Worm (Caenorhabditis elegans) whole organism, midembryonic: Measurements from ENCODE around the gene F52E1.5.

ENCODE experiments used
- T22C8.4 ChIP-seq: fragments of 200-800 bp; sonication (Bioruptor generic); IDR thresholded peaks from 2 replicates; pipeline ENCODE4 v1.3.6; 2022; ENCODE audit warnings: missing genetic modification characterization, missing compliant biosample characterization
- cog-1 ChIP-seq: sonication (generic microtip); optimal IDR thresholded peaks from 2 replicates; lab custom pipeline; 2016; ENCODE audit warnings: missing genetic modification characterization, missing compliant biosample characterization
- flt-1 ChIP-seq: fragments of 200-800 bp; sonication (Bioruptor generic); IDR thresholded peaks from 2 replicates; pipeline ENCODE4 v1.3.6; 2022; ENCODE audit warnings: missing genetic modification characterization, missing compliant biosample characterization
- klf-2 ChIP-seq: fragments of 200-800 bp; sonication (Bioruptor generic); conservative IDR thresholded peaks from 2 replicates; pipeline ENCODE4 v1.3.6; 2022; ENCODE audit warnings: missing genetic modification reagents, missing genetic modification characterization, missing compliant biosample characterization
- med-1 ChIP-seq: sonication (generic microtip); optimal IDR thresholded peaks from 2 replicates; lab custom pipeline; 2017; ENCODE audit warnings: missing genetic modification characterization, mild to moderate bottlenecking, missing compliant biosample characterization, antibody characterized with exemption, missing genetic modification reagents; ENCODE audit not compliant: insufficient read depth
- ref-1 ChIP-seq: fragments of 200-800 bp; sonication (Bioruptor generic); conservative IDR thresholded peaks from 2 replicates; pipeline ENCODE4 v1.3.6; 2022; ENCODE audit warnings: missing genetic modification reagents, missing genetic modification characterization, missing compliant biosample characterization
- tab-1 ChIP-seq: fragments of 200-800 bp; sonication (Bioruptor generic); IDR thresholded peaks from 2 replicates; pipeline ENCODE4 v1.3.6; 2022; ENCODE audit warnings: missing genetic modification characterization, missing compliant biosample characterization
- ztf-23 ChIP-seq: fragments of 200-800 bp; sonication (Bioruptor generic); IDR thresholded peaks from 2 replicates; pipeline ENCODE4 v1.3.6; 2022; ENCODE audit warnings: missing genetic modification reagents, missing genetic modification characterization, missing compliant biosample characterization
- ztf-29 ChIP-seq: fragments of 200-800 bp; sonication (Bioruptor generic); IDR thresholded peaks from 2 replicates; pipeline ENCODE4 v1.3.6; 2022; ENCODE audit warnings: missing genetic modification reagents, missing genetic modification characterization, missing compliant biosample characterization

Gene F52E1.5

DNA sequence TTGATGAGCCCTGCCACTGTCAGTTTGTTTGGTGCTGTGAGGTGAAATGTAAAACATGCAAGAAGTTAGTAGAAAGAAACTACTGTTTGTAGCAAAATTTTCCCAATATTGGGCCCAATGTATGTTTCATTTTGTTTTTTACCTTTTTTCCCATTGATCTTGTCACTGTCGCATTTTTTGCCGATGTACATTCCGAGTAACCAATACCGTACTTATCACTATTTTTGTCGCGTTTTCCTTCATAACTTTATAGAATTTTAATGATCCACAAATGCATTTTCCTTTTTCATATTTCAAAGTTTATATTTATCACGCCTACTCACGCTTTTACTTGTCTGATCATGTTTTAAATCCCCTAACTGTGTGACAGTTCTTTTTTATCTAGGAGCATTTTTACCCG lies 21.6 kb upstream of the F52E1.5 start:
- no peak for TF ChIP-seq klf-2 (GFP tag; lab: Robert Waterston, UW)

DNA sequence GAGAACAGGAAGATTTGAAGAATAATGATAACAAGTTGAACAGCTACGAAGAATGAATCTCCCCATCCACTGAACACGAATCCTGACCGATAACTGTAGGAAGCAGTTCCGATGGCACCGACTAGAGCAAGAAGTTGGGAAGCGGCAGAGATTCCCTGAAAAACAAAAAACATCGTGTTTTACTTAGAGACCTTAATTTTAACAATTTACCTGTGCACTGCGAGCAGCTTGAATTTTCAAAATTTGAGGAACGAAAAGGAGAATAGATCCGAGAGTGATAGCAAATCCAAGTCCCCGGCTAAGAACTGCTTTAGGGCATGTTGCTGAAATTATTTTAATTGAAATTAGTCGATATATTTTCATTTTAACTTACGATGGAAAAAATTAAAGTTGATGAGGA lies 20.6 kb upstream of the F52E1.5 start:
- TF ChIP-seq med-1 = no peak
- TF ChIP-seq ztf-23 = no peak
- no peak for TF ChIP-seq klf-2 (GFP tag; lab: Robert Waterston, UW)
- no peak for TF ChIP-seq tab-1 (GFP tag; lab: Robert Waterston, UW)
- TF ChIP-seq ref-1 (GFP tag; lab: Robert Waterston, UW) = no peak
- TF ChIP-seq T22C8.4 (GFP tag; lab: Robert Waterston, UW) = no peak
- no peak for TF ChIP-seq cog-1 (tag; lab: Kevin White, UChicago)
- TF ChIP-seq ztf-29 (GFP tag; lab: Robert Waterston, UW) = no peak
- no peak for TF ChIP-seq flt-1

DNA sequence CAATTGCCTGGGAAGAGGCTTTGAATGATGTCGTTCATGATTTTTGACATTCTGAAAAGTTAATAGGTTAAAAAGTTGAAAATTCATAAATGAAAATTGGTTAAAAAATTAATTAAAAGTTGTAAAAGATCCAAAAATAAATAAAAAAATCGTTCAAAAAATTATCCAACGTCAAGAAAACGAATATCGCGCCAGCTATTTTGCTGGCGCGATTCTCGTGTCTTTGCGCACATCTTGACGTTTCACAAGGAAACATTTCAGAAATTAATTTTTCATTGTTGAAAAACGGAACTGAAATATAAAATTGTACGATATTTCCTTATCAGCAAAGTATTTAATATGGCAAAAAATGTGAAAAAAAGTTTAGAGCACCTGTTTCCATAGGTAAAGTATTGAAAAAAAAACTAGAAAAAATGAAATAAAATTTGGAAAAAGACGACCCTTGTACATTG lies 20.2 kb upstream of the F52E1.5 start, which contains the start of gene mpdu-1:
mpdu-1 (minus strand) TSS at position 51 of the 452 bp plus-strand sequence.
- TF ChIP-seq klf-2 (GFP tag; lab: Robert Waterston, UW) (no peak), tab-1 (GFP tag; lab: Robert Waterston, UW) (no peak), flt-1 (0 out of 2 replicates have a peak, but pooled peaks have one; percentile 39)

DNA sequence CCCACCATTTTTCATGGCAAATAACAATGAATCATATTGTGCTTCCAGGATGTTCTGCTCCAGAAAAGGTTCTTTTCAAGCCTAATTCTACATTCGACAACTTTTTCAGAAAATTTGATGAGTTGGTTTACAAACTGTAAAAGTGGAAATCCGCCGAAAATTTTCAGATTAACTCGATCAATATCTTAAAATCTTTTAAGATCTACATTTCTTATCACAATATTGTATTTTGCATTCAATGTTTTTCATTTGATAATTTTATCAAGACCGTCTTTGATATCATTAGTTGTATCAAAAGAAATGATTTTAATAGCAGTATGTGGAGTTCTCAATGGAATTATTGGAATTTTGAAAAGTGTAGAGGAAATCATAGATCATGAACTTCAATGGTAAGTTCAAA lies 19.5 kb upstream of the F52E1.5 start, which contains the start of gene F38E1.6:
F38E1.6 (plus strand) TSS at position 301 of the 400 bp plus-strand sequence.
- TF ChIP-seq ref-1 (GFP tag; lab: Robert Waterston, UW) (no peak), ztf-29 (GFP tag; lab: Robert Waterston, UW) (no peak), klf-2 (GFP tag; lab: Robert Waterston, UW) (no peak), med-1 (no peak), flt-1 (no peak), tab-1 (GFP tag; lab: Robert Waterston, UW) (no peak), cog-1 (tag; lab: Kevin White, UChicago) (no peak), T22C8.4 (GFP tag; lab: Robert Waterston, UW) (no peak), ztf-23 (no peak)

DNA sequence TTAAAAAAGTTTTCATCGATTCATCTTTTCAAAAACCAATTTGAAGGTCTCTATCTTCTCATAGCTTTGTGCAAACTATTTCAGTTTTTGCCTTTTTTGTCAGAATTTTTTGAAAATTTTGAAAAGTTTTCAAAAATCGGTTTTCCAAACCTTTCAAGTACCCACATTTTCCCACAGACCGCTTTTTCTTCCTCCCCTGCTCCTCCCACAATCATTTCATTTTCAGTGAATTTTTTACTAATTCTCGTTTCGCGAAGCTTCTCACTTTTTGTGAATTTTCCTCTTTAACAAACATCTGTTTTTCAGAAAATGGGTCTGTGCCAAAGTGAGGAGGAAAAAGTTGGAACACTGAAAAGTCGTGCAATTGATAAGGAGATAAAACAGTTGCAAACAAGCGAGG lies 8.6 kb upstream of the F52E1.5 start, which contains the start of gene gpa-2:
gpa-2 (plus strand) TSS at position 301 of the 400 bp plus-strand sequence.
- no peak for TF ChIP-seq ztf-29 (GFP tag; lab: Robert Waterston, UW)
- no peak for TF ChIP-seq med-1
- TF ChIP-seq flt-1 = no peak

DNA sequence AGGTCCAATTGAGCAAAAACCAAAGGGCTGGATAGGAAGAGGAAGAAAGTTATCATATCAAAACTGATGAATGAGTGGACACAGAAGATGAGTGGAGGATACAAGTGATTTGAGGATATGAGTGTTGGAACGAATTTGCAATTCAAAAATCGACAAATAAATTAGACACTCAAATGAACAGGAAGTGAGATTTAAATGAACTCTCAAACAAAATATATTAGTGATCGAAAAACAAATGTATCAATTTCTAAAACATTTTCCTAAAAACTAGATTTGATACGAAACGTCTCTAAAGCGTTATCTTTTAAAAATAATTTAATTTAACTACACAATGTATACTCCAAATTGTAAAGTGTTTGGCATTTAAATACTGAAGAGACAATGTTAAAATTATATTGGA lies 3.9 kb upstream of the F52E1.5 start, which contains the start of gene F38E1.10:
F38E1.10 (minus strand) TSS at position 101 of the 400 bp plus-strand sequence.
- no peak for TF ChIP-seq klf-2 (GFP tag; lab: Robert Waterston, UW)
- TF ChIP-seq flt-1 = no peak
- TF ChIP-seq cog-1 (tag; lab: Kevin White, UChicago) = no peak
- TF ChIP-seq ztf-29 (GFP tag; lab: Robert Waterston, UW) = no peak
- no peak for TF ChIP-seq med-1
- no peak for TF ChIP-seq ref-1 (GFP tag; lab: Robert Waterston, UW)
- TF ChIP-seq ztf-23 = no peak
- no peak for TF ChIP-seq tab-1 (GFP tag; lab: Robert Waterston, UW)
- TF ChIP-seq T22C8.4 (GFP tag; lab: Robert Waterston, UW) = no peak

DNA sequence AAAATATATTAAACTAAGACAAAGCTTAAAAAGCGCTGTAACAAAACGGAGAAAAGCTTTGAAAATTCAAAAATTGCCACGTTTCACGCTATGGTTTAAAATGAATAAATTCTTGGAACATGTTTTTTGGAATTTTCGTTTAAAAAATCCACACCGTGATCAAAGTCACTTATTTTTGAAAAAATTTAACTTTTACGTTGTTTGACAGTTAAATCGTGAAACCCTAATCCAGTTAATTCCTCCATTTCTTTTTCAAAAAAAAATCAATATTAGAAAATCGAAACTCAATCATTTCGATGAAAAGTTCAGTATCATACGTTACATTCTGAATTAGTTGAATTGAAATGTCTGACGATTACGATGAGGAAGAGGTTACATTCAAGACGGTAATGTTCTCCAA lies 3.5 kb upstream of the F52E1.5 start, which contains the start of gene F38E1.3:
F38E1.3 (plus strand) TSS at position 301 of the 400 bp plus-strand sequence.
- TF ChIP-seq med-1 = no peak
- TF ChIP-seq cog-1 (tag; lab: Kevin White, UChicago) = no peak
- TF ChIP-seq flt-1 = no peak
- no peak for TF ChIP-seq T22C8.4 (GFP tag; lab: Robert Waterston, UW)

DNA sequence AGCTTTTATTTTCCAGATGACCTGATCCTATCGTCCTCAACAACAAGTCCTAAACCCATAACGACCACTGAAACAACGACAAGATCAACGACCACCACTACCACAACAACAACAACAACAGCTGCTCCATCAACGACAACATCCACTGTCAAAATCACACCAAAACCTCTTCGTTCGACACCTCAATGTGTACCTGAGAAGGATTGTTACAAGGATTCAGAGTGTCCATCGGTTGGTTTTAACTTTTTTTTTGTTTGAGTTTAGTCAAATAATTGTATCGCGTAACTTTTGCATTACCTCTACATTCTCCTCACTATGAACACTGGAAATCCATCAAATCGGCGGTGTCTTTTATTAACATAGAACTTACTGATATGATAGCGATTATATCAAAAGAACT lies 770 bp downstream of the F52E1.5 start:
- TF ChIP-seq flt-1 (no peak), tab-1 (GFP tag; lab: Robert Waterston, UW) (no peak), ref-1 (GFP tag; lab: Robert Waterston, UW) (no peak), ztf-23 (no peak), cog-1 (tag; lab: Kevin White, UChicago) (no peak), T22C8.4 (GFP tag; lab: Robert Waterston, UW) (no peak), ztf-29 (GFP tag; lab: Robert Waterston, UW) (no peak), klf-2 (GFP tag; lab: Robert Waterston, UW) (no peak), med-1 (no peak)

DNA sequence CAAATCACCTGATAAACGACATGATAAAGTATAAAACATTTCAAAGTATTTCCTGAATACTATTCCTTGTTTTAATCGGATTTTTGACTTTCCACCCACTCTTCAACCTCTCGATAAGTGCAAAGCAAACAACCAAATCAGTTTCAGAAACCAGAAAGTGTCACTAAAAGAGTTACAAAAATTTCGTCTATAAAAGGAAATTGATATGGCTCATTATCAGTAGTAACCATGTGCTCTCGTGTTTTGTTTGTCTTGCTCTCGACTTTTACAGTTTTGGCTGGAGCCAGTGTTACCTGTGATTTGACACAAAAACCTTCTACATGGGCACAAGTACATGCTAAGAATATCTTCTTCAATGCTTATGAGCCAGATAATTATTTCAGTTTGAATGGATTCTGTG lies 4.4 kb downstream of the F52E1.5 start, which contains the start of gene F52E1.14:
F52E1.14 (plus strand) TSS at position 207 of the 400 bp plus-strand sequence.
- TF ChIP-seq ztf-29 (GFP tag; lab: Robert Waterston, UW) = no peak
- no peak for TF ChIP-seq cog-1 (tag; lab: Kevin White, UChicago)
- no peak for TF ChIP-seq flt-1
- no peak for TF ChIP-seq klf-2 (GFP tag; lab: Robert Waterston, UW)
- TF ChIP-seq ref-1 (GFP tag; lab: Robert Waterston, UW) = no peak
- TF ChIP-seq med-1 = no peak
- TF ChIP-seq T22C8.4 (GFP tag; lab: Robert Waterston, UW) = no peak
- no peak for TF ChIP-seq ztf-23
- no peak for TF ChIP-seq tab-1 (GFP tag; lab: Robert Waterston, UW)

DNA sequence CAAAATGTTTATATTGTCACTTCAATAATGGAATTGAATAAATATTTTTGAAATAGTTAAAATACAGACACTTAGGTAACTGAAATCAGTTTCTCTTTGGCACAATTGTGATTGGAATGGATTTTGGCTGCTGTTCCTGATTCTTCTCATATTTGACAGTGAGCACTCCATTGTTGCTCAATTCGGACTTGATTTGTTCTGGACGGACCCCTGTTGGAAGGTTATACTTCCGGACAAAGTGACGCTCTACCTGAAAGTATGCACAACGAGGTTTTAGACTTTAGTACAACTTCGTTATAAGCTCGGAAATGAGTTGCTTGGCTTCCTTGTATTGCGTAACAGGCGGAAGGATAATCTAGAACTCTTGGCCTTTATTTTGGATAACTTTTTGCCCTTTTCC lies 5.5 kb downstream of the F52E1.5 start:
- TF ChIP-seq flt-1 = no peak
- no peak for TF ChIP-seq cog-1 (tag; lab: Kevin White, UChicago)
- no peak for TF ChIP-seq med-1
- no peak for TF ChIP-seq klf-2 (GFP tag; lab: Robert Waterston, UW)
- no peak for TF ChIP-seq tab-1 (GFP tag; lab: Robert Waterston, UW)
- no peak for TF ChIP-seq ztf-23
- TF ChIP-seq ztf-29 (GFP tag; lab: Robert Waterston, UW) = no peak
